Fruit fly (Drosophila melanogaster): ENCODE measurements around the gene Regnase-1.

DNA sequence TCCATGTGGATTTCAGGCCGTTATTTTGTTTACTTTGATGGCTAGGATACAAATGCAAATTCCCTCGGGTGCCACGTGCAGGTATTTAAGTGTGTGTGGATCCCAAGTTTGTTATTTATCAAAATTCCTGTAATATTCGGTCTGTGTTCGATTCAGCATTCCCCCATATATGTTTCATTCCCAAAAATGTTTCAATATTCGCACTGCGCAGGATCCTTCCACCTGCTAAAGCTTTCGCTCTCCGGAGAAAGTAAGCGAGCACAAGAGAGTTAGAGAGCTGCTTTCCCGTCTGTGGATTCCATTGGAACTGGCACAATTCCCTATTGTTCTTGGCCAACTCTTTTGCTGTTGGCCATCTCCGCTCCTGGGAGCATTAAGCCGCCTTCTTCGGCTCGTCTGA is 44.3 kb upstream of the Regnase-1 start:
- TF ChIP-seq lola (GFP tag; optimal IDR thresholded peaks at IDR 0.05), result no peak
- TF ChIP-seq CG32264 (GFP tag; optimal IDR thresholded peaks at IDR 0.05), result no peak
- no peak for TF ChIP-seq sv (GFP tag; optimal IDR thresholded peaks at IDR 0.05)
- TF ChIP-seq CG9705 (GFP tag; optimal IDR thresholded peaks at IDR 0.05), result no peak
- no peak for TF ChIP-seq usp (GFP tag; optimal IDR thresholded peaks at IDR 0.05)
- TF ChIP-seq Sp1 (GFP tag; optimal IDR thresholded peaks at IDR 0.05), result no peak
- TF ChIP-seq Jra (GFP tag; optimal IDR thresholded peaks at IDR 0.05), result no peak
- no peak for TF ChIP-seq psq (GFP tag; optimal IDR thresholded peaks at IDR 0.05)
- TF ChIP-seq CrebA (GFP tag; optimal IDR thresholded peaks at IDR 0.05; ENCODE audit: borderline replicate concordance), result no peak
- TF ChIP-seq woc (GFP tag; optimal IDR thresholded peaks at IDR 0.05), result no peak

Data from whole organism, wandering third instar larva.